Fruit fly (Drosophila melanogaster): Measurements from ENCODE around the gene Nt5a.

Gene Nt5a

DNA sequence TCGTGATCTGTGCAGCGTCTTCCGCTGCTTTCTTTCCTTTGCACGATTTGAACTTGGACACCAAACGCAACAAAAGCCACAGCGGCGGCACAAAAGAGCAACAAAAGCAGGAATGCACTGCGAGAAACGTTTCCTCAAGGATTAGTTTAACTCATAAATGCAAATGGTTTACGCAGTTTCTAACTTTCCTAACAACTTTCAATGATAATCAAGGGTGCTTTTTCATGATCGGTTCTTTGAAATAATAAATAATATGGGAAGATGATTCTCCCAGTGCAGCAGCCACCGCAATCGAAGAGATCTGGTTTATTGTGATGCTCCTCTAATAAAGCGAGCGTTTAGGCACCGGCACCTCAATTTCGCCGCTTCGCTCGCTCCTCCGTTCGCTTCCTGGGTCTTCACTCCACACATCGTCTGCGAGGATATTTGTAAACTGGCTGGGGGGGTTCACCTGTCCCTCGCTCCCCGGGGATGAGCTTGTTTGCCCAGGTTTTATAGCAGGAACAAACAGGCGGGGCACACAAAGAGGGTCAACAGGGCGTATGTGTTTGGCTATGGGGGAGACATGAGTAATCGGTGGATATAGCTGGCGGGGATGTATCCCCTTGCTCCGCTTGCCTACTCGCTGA is 12.0 kb upstream of the Nt5a start (continued):
- no peak for TF ChIP-seq unc-4 (GFP tag; IDR thresholded peaks at IDR 0.05; ENCODE audit: partially characterized antibody)
- peak; percentile 67 for TF ChIP-seq slp2 (GFP tag; optimal IDR thresholded peaks at IDR 0.05)
- TF ChIP-seq CG11560 (tag; IDR thresholded peaks at IDR 0.05): no peak
- peak; percentile 2 for TF ChIP-seq crc (GFP tag; optimal IDR thresholded peaks at IDR 0.05)
- TF ChIP-seq cad (GFP tag; optimal IDR thresholded peaks at IDR 0.05): no peak
- peak; percentile 81 for TF ChIP-seq CG13424 (tag; optimal IDR thresholded peaks at IDR 0.05)
- TF ChIP-seq vnd (GFP tag; IDR thresholded peaks at IDR 0.05; ENCODE audit: partially characterized antibody): no peak
- TF ChIP-seq luna (GFP tag; optimal IDR thresholded peaks at IDR 0.05): no peak
- TF ChIP-seq CG10431 (GFP tag; optimal IDR thresholded peaks at IDR 0.05): no peak
- peak; percentile 79 for TF ChIP-seq Ptx1 (GFP tag; IDR thresholded peaks at IDR 0.05)
- peak; percentile 38 for TF ChIP-seq CG9437 (GFP tag; optimal IDR thresholded peaks at IDR 0.05)
- no peak for TF ChIP-seq CG13287 (GFP tag; IDR thresholded peaks at IDR 0.05; ENCODE audit: partially characterized antibody)
- peak; percentile 80 for TF ChIP-seq CG14441 (GFP tag; IDR thresholded peaks at IDR 0.05)
- TF ChIP-seq rib (GFP tag; IDR thresholded peaks at IDR 0.05): no peak
- peak; percentile 78 for TF ChIP-seq Ada2b (GFP tag; IDR thresholded peaks at IDR 0.05)
- TF ChIP-seq ase (GFP tag; IDR thresholded peaks at IDR 0.05): peak; percentile 81
- TF ChIP-seq Eip74EF (GFP tag; optimal IDR thresholded peaks at IDR 0.05): peak in 1 of 2 experiments; percentile 46
- no peak for TF ChIP-seq Fer2 (tag; optimal IDR thresholded peaks at IDR 0.05)
- peak; percentile 48 for TF ChIP-seq Lhr (GFP tag; optimal IDR thresholded peaks at IDR 0.05)
- TF ChIP-seq CG6272 (GFP tag; IDR thresholded peaks at IDR 0.05): peak; percentile 66
- TF ChIP-seq CG2712 (tag; optimal IDR thresholded peaks at IDR 0.05): peak; percentile 89
- TF ChIP-seq cwo (GFP tag; optimal IDR thresholded peaks at IDR 0.05): peak; percentile 9
- peak; percentile 63 for TF ChIP-seq Mad (GFP tag; optimal IDR thresholded peaks at IDR 0.05)
- TF ChIP-seq emc (GFP tag; optimal IDR thresholded peaks at IDR 0.05): no peak
- TF ChIP-seq CG42726 (GFP tag; IDR thresholded peaks at IDR 0.05; ENCODE audit: partially characterized antibody): no peak
- TF ChIP-seq org-1 (GFP tag; optimal IDR thresholded peaks at IDR 0.05): peak; percentile 56
- peak; percentile 61 for TF ChIP-seq CG8089 (GFP tag; optimal IDR thresholded peaks at IDR 0.05)
- TF ChIP-seq CG15601 (tag; optimal IDR thresholded peaks at IDR 0.05): peak; percentile 80
- TF ChIP-seq CG4617 (GFP tag; optimal IDR thresholded peaks at IDR 0.05; ENCODE audit: borderline replicate concordance): peak; percentile 58
- TF ChIP-seq Six4 (GFP tag; optimal IDR thresholded peaks at IDR 0.05): peak; percentile 82
- peak; percentile 84 for TF ChIP-seq Hsf (GFP tag; optimal IDR thresholded peaks at IDR 0.05)
- TF ChIP-seq lilli (GFP tag; optimal IDR thresholded peaks at IDR 0.05): peak; percentile 61
- TF ChIP-seq jing (GFP tag; optimal IDR thresholded peaks at IDR 0.05): peak; percentile 78
- TF ChIP-seq yki (optimal IDR thresholded peaks at IDR 0.05): no peak
- TF ChIP-seq croc (GFP tag; conservative IDR thresholded peaks at IDR 0.05): peak; percentile 79
- TF ChIP-seq bigmax (GFP tag; optimal IDR thresholded peaks at IDR 0.05): no peak
- TF ChIP-seq onecut (GFP tag; IDR thresholded peaks at IDR 0.05): peak; percentile 80
- peak; percentile 53; the same call in 1 of the 3 replicates for TF ChIP-seq Dbx (GFP tag; IDR thresholded peaks at IDR 0.05)
- TF ChIP-seq tll (GFP tag; optimal IDR thresholded peaks at IDR 0.05): no peak
- TF ChIP-seq CG8388 (GFP tag; optimal IDR thresholded peaks at IDR 0.05): peak; percentile 79
- peak; percentile 81 for TF ChIP-seq Oli (tag; optimal IDR thresholded peaks at IDR 0.05)
- no peak for TF ChIP-seq CG15011 (GFP tag; optimal IDR thresholded peaks at IDR 0.05)
- peak; percentile 28 for TF ChIP-seq Bteb2 (GFP tag; optimal IDR thresholded peaks at IDR 0.05)
- TF ChIP-seq oc (tag; optimal IDR thresholded peaks at IDR 0.05): peak; percentile 85
- TF ChIP-seq CG18011 (GFP tag; optimal IDR thresholded peaks at IDR 0.05): no peak
- peak; percentile 47; the same call in 1 of the 2 replicates for TF ChIP-seq Atf6 (GFP tag; IDR thresholded peaks at IDR 0.05)
- peak; percentile 64 for TF ChIP-seq CG18764 (GFP tag; optimal IDR thresholded peaks at IDR 0.05)
- TF ChIP-seq phol (tag; optimal IDR thresholded peaks at IDR 0.05): peak; percentile 86
- TF ChIP-seq sug (tag; optimal IDR thresholded peaks at IDR 0.05): no peak
- no peak for TF ChIP-seq Elba2 (GFP tag; optimal IDR thresholded peaks at IDR 0.05)
